Fruit fly (Drosophila melanogaster) whole organism, embryonic: ENCODE measurements around the gene CG11842.

ENCODE experiments used
- Asciz ChIP-seq: fragments of 200-800 bp; sonication (Bioruptor generic); optimal IDR thresholded peaks from 2 replicates; lab custom pipeline; 2017; ENCODE audit warnings: missing biosample characterization, mild to moderate bottlenecking, missing genetic modification characterization, missing genetic modification reagents
- Atf6 ChIP-seq: fragments of 200-800 bp; sonication (Bioruptor generic); IDR thresholded peaks from 2 replicates; pipeline ENCODE4 v1.3.6; 2022; ENCODE audit warnings: missing biosample characterization, missing genetic modification characterization
- CG1024 ChIP-seq: fragments of 200-800 bp; sonication (Bioruptor generic); IDR thresholded peaks from 2 replicates; pipeline ENCODE4 v1.3.6; 2022; ENCODE audit warnings: missing biosample characterization, missing genetic modification characterization
- CG10543 ChIP-seq: fragments of 200-800 bp; sonication (Bioruptor generic); optimal IDR thresholded peaks from 3 replicates; lab custom pipeline; 2017; ENCODE audit warnings: missing biosample characterization, mild to moderate bottlenecking, missing genetic modification characterization, moderate library complexity
- CG10565 ChIP-seq: fragments of 200-800 bp; sonication (Bioruptor generic); optimal IDR thresholded peaks from 3 replicates; lab custom pipeline; 2016; ENCODE audit warnings: missing biosample characterization, mild to moderate bottlenecking, missing genetic modification characterization
- CG13775 ChIP-seq: fragments of 200-800 bp; sonication (Bioruptor generic); optimal IDR thresholded peaks from 3 replicates; lab custom pipeline; 2017; ENCODE audit warnings: missing biosample characterization, mild to moderate bottlenecking, missing genetic modification characterization
- CG1647 ChIP-seq: fragments of 200-800 bp; sonication (Bioruptor generic); optimal IDR thresholded peaks from 3 replicates; lab custom pipeline; 2016; ENCODE audit warnings: missing biosample characterization, missing genetic modification characterization
- CG18262 ChIP-seq: fragments of 200-800 bp; optimal IDR thresholded peaks from 3 replicates; lab custom pipeline; 2019; ENCODE audit warnings: missing biosample characterization, mild to moderate bottlenecking, missing genetic modification characterization, moderate library complexity
- CG2116 ChIP-seq: fragments of 200-800 bp; sonication (Bioruptor generic); optimal IDR thresholded peaks from 3 replicates; lab custom pipeline; 2018; ENCODE audit warnings: missing biosample characterization, mild to moderate bottlenecking, missing genetic modification characterization
- CG2120 ChIP-seq: fragments of 200-800 bp; sonication (Bioruptor generic); optimal IDR thresholded peaks from 3 replicates; lab custom pipeline; 2016; ENCODE audit warnings: missing biosample characterization, missing genetic modification characterization
- CG30431 ChIP-seq: fragments of 200-800 bp; sonication (Bioruptor generic); optimal IDR thresholded peaks from 2 replicates; lab custom pipeline; 2017; ENCODE audit warnings: missing biosample characterization, missing genetic modification characterization
- CG31388 ChIP-seq: fragments of 200-800 bp; sonication (Bioruptor generic); optimal IDR thresholded peaks from 2 replicates; lab custom pipeline; 2016; ENCODE audit warnings: missing biosample characterization, missing genetic modification characterization
- CG3281 ChIP-seq: fragments of 200-800 bp; sonication (Bioruptor generic); optimal IDR thresholded peaks from 3 replicates; lab custom pipeline; 2017; ENCODE audit warnings: missing biosample characterization, mild to moderate bottlenecking, missing genetic modification characterization
- CG33213 ChIP-seq: fragments of 200-800 bp; sonication (Bioruptor generic); optimal IDR thresholded peaks from 3 replicates; lab custom pipeline; 2016; ENCODE audit warnings: missing biosample characterization, missing genetic modification characterization
- CG34224 ChIP-seq: fragments of 200-800 bp; sonication (Bioruptor generic); IDR thresholded peaks from 3 replicates; pipeline ENCODE4 v1.3.6; 2022; ENCODE audit warnings: missing biosample characterization, missing genetic modification characterization; ENCODE audit not compliant: partially characterized antibody
- CG4707 ChIP-seq: fragments of 200-800 bp; sonication (Bioruptor generic); optimal IDR thresholded peaks from 2 replicates; lab custom pipeline; 2018; ENCODE audit warnings: missing biosample characterization, mild to moderate bottlenecking, missing genetic modification characterization, moderate library complexity
- CG7372 ChIP-seq: fragments of 200-800 bp; sonication (Bioruptor generic); IDR thresholded peaks from 2 replicates; pipeline ENCODE4 v1.3.6; 2022; ENCODE audit warnings: missing biosample characterization, missing genetic modification characterization
- CG9797 ChIP-seq: fragments of 200-800 bp; sonication (Bioruptor generic); optimal IDR thresholded peaks from 3 replicates; lab custom pipeline; 2018; ENCODE audit warnings: missing biosample characterization, mild to moderate bottlenecking, missing genetic modification characterization
- Dbx ChIP-seq: fragments of 200-800 bp; sonication (Bioruptor generic); IDR thresholded peaks from 3 replicates; pipeline ENCODE4 v1.3.6; 2022; ENCODE audit warnings: missing biosample characterization, missing genetic modification characterization
- Deaf1 ChIP-seq: fragments of 200-800 bp; optimal IDR thresholded peaks from 3 replicates; lab custom pipeline; 2019; ENCODE audit warnings: missing biosample characterization, mild to moderate bottlenecking, missing genetic modification characterization, moderate library complexity
- Ets97D ChIP-seq: fragments of 200-800 bp; sonication (Bioruptor generic); optimal IDR thresholded peaks from 3 replicates; lab custom pipeline; 2016; ENCODE audit warnings: missing biosample characterization, missing genetic modification characterization
- Fer2 ChIP-seq: fragments of 200-800 bp; sonication (Bioruptor generic); optimal IDR thresholded peaks from 2 replicates; lab custom pipeline; 2018; ENCODE audit warnings: missing biosample characterization, mild to moderate bottlenecking, missing genetic modification characterization, moderate library complexity
- Fer3 ChIP-seq: fragments of 200-800 bp; sonication (Bioruptor generic); optimal IDR thresholded peaks from 2 replicates; lab custom pipeline; 2018; ENCODE audit warnings: missing biosample characterization, mild to moderate bottlenecking, missing genetic modification characterization, moderate library complexity
- Hr51 ChIP-seq, 2 experiments: fragments of 200-800 bp; sonication (Bioruptor generic); optimal IDR thresholded peaks; 2 replicates in 1 of 2; 3 replicates in 1 of 2; lab custom pipeline; 2016 to 2018; ENCODE audit warnings: missing biosample characterization in 2 of 2, missing genetic modification characterization in 2 of 2, mild to moderate bottlenecking in 1 of 2, moderate library complexity in 1 of 2
- Hr78 ChIP-seq, 2 experiments: fragments of 200-800 bp in 1 of 2; fragments of >200 bp in 1 of 2; sonication (Bioruptor generic) in 1 of 2; optimal IDR thresholded peaks; 2 replicates each; lab custom pipeline; 2017 to 2019; ENCODE audit warnings: missing biosample characterization in 2 of 2, missing genetic modification characterization in 2 of 2, mild to moderate bottlenecking in 1 of 2, moderate library complexity in 1 of 2
- Meics ChIP-seq: fragments of 200-800 bp; sonication (Bioruptor generic); optimal IDR thresholded peaks from 2 replicates; lab custom pipeline; 2017; ENCODE audit warnings: missing biosample characterization, mild to moderate bottlenecking, missing genetic modification characterization
- Mes4 ChIP-seq: fragments of 200-800 bp; sonication (Bioruptor generic); optimal IDR thresholded peaks from 2 replicates; lab custom pipeline; 2016; ENCODE audit warnings: missing biosample characterization, missing genetic modification characterization
- Rx ChIP-seq: fragments of 200-800 bp; sonication (Bioruptor generic); IDR thresholded peaks from 2 replicates; pipeline ENCODE4 v1.3.6; 2022; ENCODE audit warnings: missing biosample characterization, missing genetic modification characterization
- Sin3A ChIP-seq: fragments of >200 bp; optimal IDR thresholded peaks from 2 replicates; lab custom pipeline; 2018
- Spps ChIP-seq: fragments of 200-800 bp; sonication (Bioruptor generic); optimal IDR thresholded peaks from 2 replicates; lab custom pipeline; 2018; ENCODE audit warnings: missing biosample characterization, mild to moderate bottlenecking, missing genetic modification characterization
- TFAM ChIP-seq: fragments of 200-800 bp; sonication (Bioruptor generic); optimal IDR thresholded peaks from 2 replicates; lab custom pipeline; 2017; ENCODE audit warnings: missing biosample characterization, missing genetic modification characterization, inconsistent platforms
- ap ChIP-seq: fragments of 200-800 bp; sonication (Bioruptor generic); IDR thresholded peaks from 2 replicates; pipeline ENCODE4 v1.3.6; 2022; ENCODE audit warnings: missing biosample characterization, missing genetic modification characterization
- ato ChIP-seq: fragments of 200-800 bp; sonication (Bioruptor generic); IDR thresholded peaks from 2 replicates; pipeline ENCODE4 v1.3.6; 2022; ENCODE audit warnings: missing biosample characterization, missing genetic modification characterization; ENCODE audit not compliant: partially characterized antibody
- caup ChIP-seq: fragments of 200-800 bp; sonication (Bioruptor generic); optimal IDR thresholded peaks from 3 replicates; lab custom pipeline; 2017; ENCODE audit warnings: missing biosample characterization, mild to moderate bottlenecking, missing genetic modification characterization, moderate library complexity; ENCODE audit not compliant: severe bottlenecking
- chm ChIP-seq: fragments of 200-800 bp; sonication (Bioruptor generic); IDR thresholded peaks from 2 replicates; pipeline ENCODE4 v1.3.6; 2022; ENCODE audit warnings: missing biosample characterization, missing genetic modification characterization
- ci ChIP-seq: fragments of 200-800 bp; sonication (Bioruptor generic); IDR thresholded peaks from 3 replicates; pipeline ENCODE4 v1.3.6; 2022; ENCODE audit warnings: missing biosample characterization, missing genetic modification characterization
- crp ChIP-seq, 2 experiments: fragments of 200-800 bp; sonication (Bioruptor generic); optimal IDR thresholded peaks; 2 replicates in 1 of 2; 3 replicates in 1 of 2; lab custom pipeline; 2017; ENCODE audit warnings: missing biosample characterization in 2 of 2, missing genetic modification characterization in 2 of 2, mild to moderate bottlenecking in 1 of 2, moderate library complexity in 1 of 2
- dmrt11E ChIP-seq: fragments of 200-800 bp; sonication (Bioruptor generic); optimal IDR thresholded peaks from 3 replicates; lab custom pipeline; 2018; ENCODE audit warnings: missing biosample characterization, mild to moderate bottlenecking, missing genetic modification characterization, moderate library complexity
- exex ChIP-seq: fragments of 200-800 bp; sonication (Bioruptor generic); optimal IDR thresholded peaks from 4 replicates; lab custom pipeline; 2018; ENCODE audit warnings: missing biosample characterization, mild to moderate bottlenecking, missing genetic modification characterization, moderate library complexity
- gfzf ChIP-seq: fragments of 200-800 bp; sonication (Bioruptor generic); optimal IDR thresholded peaks from 2 replicates; lab custom pipeline; 2016; ENCODE audit warnings: missing biosample characterization, mild to moderate bottlenecking, missing genetic modification characterization, moderate library complexity
- grn ChIP-seq: fragments of 200-800 bp; sonication (Bioruptor generic); optimal IDR thresholded peaks from 3 replicates; lab custom pipeline; 2017; ENCODE audit warnings: missing biosample characterization, missing genetic modification characterization
- lov ChIP-seq, 2 experiments: fragments of 200-800 bp in 1 of 2; fragments of >200 bp in 1 of 2; sonication (Bioruptor generic) in 1 of 2; IDR thresholded peaks in 1 of 2; optimal IDR thresholded peaks in 1 of 2; 2 replicates in 1 of 2; 3 replicates in 1 of 2; pipeline versions ENCODE4 v1.3.6 to Lab custom; 2017 to 2022; ENCODE audit warnings: missing biosample characterization in 1 of 2, missing genetic modification characterization in 1 of 2
- mirr ChIP-seq: fragments of 200-800 bp; sonication (Bioruptor generic); optimal IDR thresholded peaks from 3 replicates; lab custom pipeline; 2018; ENCODE audit warnings: missing biosample characterization, mild to moderate bottlenecking, missing genetic modification characterization
- nerfin-1 ChIP-seq: fragments of 200-800 bp; sonication (Bioruptor generic); optimal IDR thresholded peaks from 3 replicates; lab custom pipeline; 2019; ENCODE audit warnings: missing biosample characterization, mild to moderate bottlenecking, missing genetic modification characterization, moderate library complexity
- pros ChIP-seq: fragments of 200-800 bp; sonication (Bioruptor generic); optimal IDR thresholded peaks from 3 replicates; lab custom pipeline; 2019; ENCODE audit warnings: missing biosample characterization, mild to moderate bottlenecking, missing genetic modification characterization, moderate library complexity
- sima ChIP-seq: fragments of 200-800 bp; sonication (Bioruptor generic); optimal IDR thresholded peaks from 2 replicates; lab custom pipeline; 2016; ENCODE audit warnings: missing biosample characterization, missing genetic modification characterization
- zen ChIP-seq: fragments of 200-800 bp; sonication (Bioruptor generic); optimal IDR thresholded peaks from 3 replicates; lab custom pipeline; 2018; ENCODE audit warnings: missing biosample characterization, mild to moderate bottlenecking, missing genetic modification characterization, moderate library complexity

The CG11842 gene

dm6 chr3R:29083459-29084457, 31.3 kb downstream of the CG11842 start (continued):
- TF ChIP-seq TFAM (GFP tag; lab: Kevin White, UChicago) (no peak), dmrt11E (peak; percentile 31), grn (peak; percentile 52), Ets97D (GFP tag; lab: Kevin White, UChicago) (no peak), exex (tag; lab: Kevin White, UChicago) (no peak), Spps (tag; lab: Kevin White, UChicago) (no peak), CG9797 (no peak), chm (GFP tag; lab: Robert Waterston, UW) (no peak), sima (no peak), Meics (no peak), CG18262 (peak; percentile 26), gfzf (GFP tag; lab: Kevin White, UChicago) (no peak), Hr78 (GFP tag; optimal IDR thresholded peaks at IDR 0.05; lab: Kevin White, UChicago) (peak in 1 of 2 experiments; percentile 22), crp (GFP tag; optimal IDR thresholded peaks at IDR 0.05; lab: Kevin White, UChicago) (no peak), Atf6 (no peak), Rx (no peak), nerfin-1 (tag; lab: Kevin White, UChicago) (no peak), lov (optimal IDR thresholded peaks at IDR 0.05; lab: Kevin White, UChicago) (no peak), lov (GFP tag; IDR thresholded peaks at IDR 0.05; lab: Robert Waterston, UW) (no peak), CG30431 (no peak), Mes4 (no peak), Hr51 (GFP tag; optimal IDR thresholded peaks at IDR 0.05; lab: Kevin White, UChicago) (no peak), CG4707 (GFP tag; lab: Kevin White, UChicago) (peak; percentile 54), CG1024 (GFP tag; lab: Robert Waterston, UW) (no peak), CG3281 (GFP tag; lab: Kevin White, UChicago) (no peak), caup (no peak), CG10543 (GFP tag; lab: Kevin White, UChicago) (no peak), Asciz (peak; percentile 56), CG7372 (GFP tag; lab: Robert Waterston, UW) (no peak), CG31388 (GFP tag; lab: Kevin White, UChicago) (no peak), CG2116 (GFP tag; lab: Kevin White, UChicago) (no peak), CG33213 (no peak), Fer3 (tag; lab: Kevin White, UChicago) (no peak), CG2120 (GFP tag; lab: Kevin White, UChicago) (no peak), CG10565 (no peak), mirr (GFP tag; lab: Kevin White, UChicago) (no peak), pros (GFP tag; lab: Kevin White, UChicago) (peak; percentile 5), zen (tag; lab: Kevin White, UChicago) (peak; percentile 1), ap (GFP tag; lab: Robert Waterston, UW) (no peak), Fer2 (no peak), CG34224 (no peak), ato (GFP tag; lab: Robert Waterston, UW) (no peak), CG13775 (GFP tag; lab: Kevin White, UChicago) (no peak), ci (GFP tag; lab: Robert Waterston, UW) (peak; percentile 50; the same call in 2 of the 3 replicates), CG1647 (no peak), Dbx (GFP tag; lab: Robert Waterston, UW) (no peak), Sin3A (lab: Kevin White, UChicago) (no peak), Deaf1 (tag; lab: Kevin White, UChicago) (peak; percentile 63)
